Worm (Caenorhabditis elegans) whole organism, L2 larva: Measurements from ENCODE around the gene sams-1.

Source experiments
- dmd-4 ChIP-seq: sonication (generic microtip); optimal IDR thresholded peaks from 2 replicates; lab custom pipeline; 2017; ENCODE audit warnings: missing biosample characterization, missing genetic modification characterization
- elt-3 ChIP-seq: sonication (generic microtip); optimal IDR thresholded peaks from 2 replicates; lab custom pipeline; 2017; ENCODE audit warnings: missing biosample characterization, missing genetic modification characterization
- unc-62 ChIP-seq: fragments of 150-350 bp; optimal IDR thresholded peaks from 2 replicates; lab custom pipeline; 2014; ENCODE audit warnings: missing biosample characterization, missing genetic modification reagents, missing genetic modification characterization

DNA sequence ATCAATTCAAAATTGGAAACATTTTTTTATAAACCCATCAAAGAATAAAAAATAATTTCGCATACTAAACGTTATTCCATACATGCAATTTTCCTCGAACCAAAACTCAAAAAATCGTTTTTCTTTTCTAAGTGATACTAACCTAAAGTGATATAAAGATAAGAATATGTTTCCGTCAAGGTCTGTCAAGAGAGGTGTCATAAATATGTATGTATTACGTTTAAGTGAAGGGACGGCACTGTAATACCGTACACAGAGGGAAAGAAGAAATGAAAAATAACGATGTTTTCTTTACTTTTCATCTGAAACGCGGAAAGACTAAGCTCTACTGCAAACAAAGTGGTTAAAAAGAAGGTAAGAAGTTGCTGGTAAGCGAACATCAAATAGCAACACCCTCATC is 40.7 kb downstream of the sams-1 start:
- TF ChIP-seq unc-62 (GFP tag; lab: Kevin White, UChicago) (no peak), dmd-4 (tag; lab: Kevin White, UChicago) (no peak), elt-3 (tag; lab: Kevin White, UChicago) (no peak)
